Worm (Caenorhabditis elegans): ENCODE data around the gene T05G5.1.

DNA sequence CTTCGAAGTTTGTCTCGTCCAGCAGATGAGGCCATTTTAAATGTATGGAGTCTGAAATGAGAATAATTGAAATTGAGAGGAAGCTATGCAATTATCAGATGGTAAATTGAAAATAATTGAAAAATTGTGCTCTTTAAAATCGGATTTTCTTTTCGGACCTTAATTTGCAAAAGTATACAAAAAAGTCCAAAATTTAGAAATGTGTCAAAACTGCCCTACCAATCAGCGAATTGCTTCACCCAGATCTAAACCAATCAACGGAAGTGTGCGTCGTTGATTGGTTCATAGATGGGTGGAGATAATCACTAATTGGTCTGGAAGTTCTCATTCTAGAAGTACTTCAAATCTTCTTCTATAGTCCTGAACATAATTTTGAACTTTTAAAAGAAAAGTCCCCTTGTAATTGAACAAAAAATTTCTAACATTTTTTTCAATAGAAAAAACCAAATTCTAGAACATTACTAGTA is 46.5 kb upstream of the T05G5.1 start, which contains the start of gene R10E11.5:
- TF ChIP-seq skn-1 (tag; optimal IDR thresholded peaks at IDR 0.05) (no peak), lin-15B (tag; optimal IDR thresholded peaks at IDR 0.05) (no peak), ama-1 (optimal IDR thresholded peaks at IDR 0.05) (no peak), aly-2 (tag; optimal IDR thresholded peaks at IDR 0.05) (no peak), sup-37 (GFP tag; optimal IDR thresholded peaks at IDR 0.05) (no peak)
